Worm (Caenorhabditis elegans) whole organism, L4 larva: ENCODE results near the gene sec-16A.2.

Source experiments
- D1046.2 ChIP-seq: fragments of 200-800 bp; sonication (Bioruptor generic); IDR thresholded peaks from 2 replicates; pipeline ENCODE4 v1.3.6; 2022; ENCODE audit warnings: missing genetic modification characterization, missing compliant biosample characterization
- Y105C5A.15 ChIP-seq: fragments of 200-800 bp; sonication (Bioruptor generic); IDR thresholded peaks from 2 replicates; pipeline ENCODE4 v1.3.6; 2022; ENCODE audit warnings: missing genetic modification characterization, missing compliant biosample characterization
- Y75B8A.6 ChIP-seq: fragments of 200-800 bp; sonication (Bioruptor generic); IDR thresholded peaks from 2 replicates; pipeline ENCODE4 v1.3.6; 2022; ENCODE audit warnings: missing genetic modification reagents, missing genetic modification characterization, missing compliant biosample characterization
- ZK337.2 ChIP-seq: fragments of 200-800 bp; sonication (Bioruptor generic); IDR thresholded peaks from 2 replicates; pipeline ENCODE4 v1.3.6; 2022; ENCODE audit warnings: missing genetic modification reagents, missing genetic modification characterization, missing compliant biosample characterization
- attf-4 ChIP-seq: sonication (generic microtip); optimal IDR thresholded peaks from 3 replicates; lab custom pipeline; 2017; ENCODE audit warnings: missing biosample characterization, missing genetic modification characterization
- ceh-20 ChIP-seq: fragments of 200-800 bp; sonication (Bioruptor generic); IDR thresholded peaks from 2 replicates; pipeline ENCODE4 v1.3.6; 2022; ENCODE audit warnings: missing genetic modification reagents, missing genetic modification characterization, missing compliant biosample characterization
- ceh-32 ChIP-seq: sonication (generic microtip); optimal IDR thresholded peaks from 2 replicates; lab custom pipeline; 2016; ENCODE audit warnings: mild to moderate bottlenecking, missing genetic modification characterization, missing compliant biosample characterization; ENCODE audit not compliant: poor library complexity
- daf-12 ChIP-seq: fragments of 150-350 bp; optimal IDR thresholded peaks from 2 replicates; lab custom pipeline; 2014; ENCODE audit warnings: missing biosample characterization, missing genetic modification reagents, missing genetic modification characterization
- daf-16 ChIP-seq, 3 experiments: sonication (generic microtip); optimal IDR thresholded peaks; 2 replicates each; lab custom pipeline; 2016 to 2017; ENCODE audit warnings: missing genetic modification characterization in 3 of 3, missing genetic modification reagents in 3 of 3, mild to moderate bottlenecking in 2 of 3, missing compliant biosample characterization in 2 of 3, missing biosample characterization in 1 of 3, moderate library complexity in 1 of 3
- daf-19 ChIP-seq: fragments of 200-800 bp; sonication (Bioruptor generic); conservative IDR thresholded peaks from 2 replicates; pipeline ENCODE4 v1.3.6; 2022; ENCODE audit warnings: missing genetic modification characterization, missing compliant biosample characterization
- daf-8 ChIP-seq: fragments of 200-800 bp; sonication (Bioruptor generic); IDR thresholded peaks from 2 replicates; pipeline ENCODE4 v1.3.6; 2022; ENCODE audit warnings: missing genetic modification characterization, missing compliant biosample characterization
- duxl-1 ChIP-seq: sonication (generic microtip); optimal IDR thresholded peaks from 2 replicates; lab custom pipeline; 2016; ENCODE audit warnings: mild to moderate bottlenecking, missing genetic modification characterization, moderate library complexity, missing compliant biosample characterization; ENCODE audit not compliant: poor library complexity
- dve-1 ChIP-seq: sonication (generic microtip); optimal IDR thresholded peaks from 2 replicates; lab custom pipeline; 2017; ENCODE audit warnings: antibody characterized with exemption, mild to moderate bottlenecking, missing genetic modification characterization, missing compliant biosample characterization; ENCODE audit not compliant: insufficient read depth
- fkh-10 ChIP-seq: fragments of 150-350 bp; optimal IDR thresholded peaks from 2 replicates; lab custom pipeline; 2014; ENCODE audit warnings: missing biosample characterization, missing genetic modification reagents, missing genetic modification characterization
- fos-1 ChIP-seq: fragments of 150-350 bp; optimal IDR thresholded peaks from 2 replicates; lab custom pipeline; 2014; ENCODE audit warnings: missing biosample characterization, missing genetic modification characterization
- hif-1 ChIP-seq, 2 experiments: sonication (generic microtip); optimal IDR thresholded peaks; 2 replicates each; lab custom pipeline; 2016 to 2017; ENCODE audit warnings: missing compliant biosample characterization in 2 of 2, missing genetic modification characterization in 2 of 2, missing genetic modification reagents in 2 of 2, missing genotype in 2 of 2, mild to moderate bottlenecking in 1 of 2
- hlh-11 ChIP-seq: fragments of 200-800 bp; sonication (Bioruptor generic); optimal IDR thresholded peaks from 2 replicates; lab custom pipeline; 2018; ENCODE audit warnings: mild to moderate bottlenecking, missing genetic modification characterization, missing compliant biosample characterization
- hlh-30 ChIP-seq: sonication (generic microtip); optimal IDR thresholded peaks from 2 replicates; lab custom pipeline; 2017; ENCODE audit warnings: antibody characterized with exemption, mild to moderate bottlenecking, missing genetic modification characterization, missing compliant biosample characterization; ENCODE audit not compliant: insufficient read depth
- lin-1 ChIP-seq: fragments of 200-800 bp; sonication (Bioruptor generic); IDR thresholded peaks from 2 replicates; pipeline ENCODE4 v1.3.6; 2022; ENCODE audit warnings: missing genetic modification reagents, missing genetic modification characterization, missing compliant biosample characterization
- lin-29 ChIP-seq: fragments of 200-800 bp; sonication (Bioruptor generic); IDR thresholded peaks from 2 replicates; pipeline ENCODE4 v1.3.6; 2022; ENCODE audit warnings: missing genetic modification reagents, missing genetic modification characterization, missing compliant biosample characterization
- lin-38 ChIP-seq: fragments of 200-800 bp; sonication (Bioruptor generic); IDR thresholded peaks from 2 replicates; pipeline ENCODE4 v1.3.6; 2022; ENCODE audit warnings: missing genetic modification reagents, missing genetic modification characterization, missing compliant biosample characterization
- mdl-1 ChIP-seq, 2 experiments: fragments of 150-350 bp in 1 of 2; sonication (generic microtip) in 1 of 2; optimal IDR thresholded peaks; 2 replicates each; lab custom pipeline; 2014 to 2017; ENCODE audit warnings: missing biosample characterization in 2 of 2, missing genetic modification characterization in 2 of 2
- mdt-29 ChIP-seq: fragments of 200-800 bp; sonication (Bioruptor generic); IDR thresholded peaks from 2 replicates; pipeline ENCODE4 v1.3.6; 2022; ENCODE audit warnings: missing genetic modification reagents, missing genetic modification characterization, missing compliant biosample characterization
- nhr-42 ChIP-seq: fragments of 200-800 bp; sonication (Bioruptor generic); IDR thresholded peaks from 2 replicates; pipeline ENCODE4 v1.3.6; 2022; ENCODE audit warnings: missing genetic modification characterization, missing compliant biosample characterization
- pha-4 ChIP-seq, 2 experiments: fragments of 150-350 bp in 1 of 2; fragments of 200-800 bp in 1 of 2; sonication (Bioruptor generic) in 1 of 2; IDR thresholded peaks in 1 of 2; optimal IDR thresholded peaks in 1 of 2; 2 replicates each; pipeline versions ENCODE4 v1.3.6 to Lab custom; 2014 to 2022; ENCODE audit warnings: missing genetic modification characterization in 2 of 2, missing genetic modification reagents in 2 of 2, missing biosample characterization in 1 of 2, missing compliant biosample characterization in 1 of 2
- php-3 ChIP-seq: fragments of 200-800 bp; sonication (Bioruptor generic); IDR thresholded peaks from 2 replicates; pipeline ENCODE4 v1.3.6; 2022; ENCODE audit warnings: missing genetic modification reagents, missing genetic modification characterization, missing compliant biosample characterization
- set-16 ChIP-seq: fragments of 200-800 bp; sonication (Bioruptor generic); IDR thresholded peaks from 2 replicates; pipeline ENCODE4 v1.3.6; 2022; ENCODE audit warnings: missing genetic modification reagents, missing genetic modification characterization, missing compliant biosample characterization
- tra-1 ChIP-seq: fragments of 200-800 bp; sonication (Bioruptor generic); IDR thresholded peaks from 2 replicates; pipeline ENCODE4 v1.3.6; 2022; ENCODE audit warnings: missing genetic modification reagents, missing genetic modification characterization, missing compliant biosample characterization
- unc-62 ChIP-seq, 3 experiments: fragments of 150-350 bp in 1 of 3; sonication (generic microtip); optimal IDR thresholded peaks in 2 of 3; peaks in 1 of 3; 1 replicate in 1 of 3; 2 replicates in 2 of 3; lab custom pipeline; 2014 to 2017; ENCODE audit warnings: missing biosample characterization in 3 of 3, missing genetic modification characterization in 3 of 3, missing genetic modification reagents in 3 of 3, missing genotype in 1 of 3
- zfp-2 ChIP-seq: sonication (generic microtip); optimal IDR thresholded peaks from 2 replicates; lab custom pipeline; 2016; ENCODE audit warnings: mild to moderate bottlenecking, missing genetic modification characterization, missing compliant biosample characterization
- ztf-7 ChIP-seq: fragments of 150-350 bp; optimal IDR thresholded peaks from 2 replicates; lab custom pipeline; 2014; ENCODE audit warnings: missing biosample characterization, missing genetic modification characterization

The sec-16A.2 gene

ce11 chrX:8257687-8258086, 29.4 kb upstream of the sec-16A.2 start:
- TF ChIP-seq zfp-2 (tag; lab: Kevin White, UChicago) (no peak), lin-1 (no peak), nhr-42 (GFP tag; lab: Robert Waterston, UW) (no peak), daf-16 (GFP tag; optimal IDR thresholded peaks at IDR 0.05; lab: Kevin White, UChicago) (peak in 1 of 2 experiments; percentile 94), daf-16 (tag; optimal IDR thresholded peaks at IDR 0.05; lab: Kevin White, UChicago) (no peak), hif-1 (tag; optimal IDR thresholded peaks at IDR 0.05; lab: Kevin White, UChicago) (peak in 1 of 2 experiments; percentile 95), mdl-1 (tag; optimal IDR thresholded peaks at IDR 0.05; lab: Kevin White, UChicago) (no peak), hlh-30 (tag; lab: Kevin White, UChicago) (peak; percentile 44), pha-4 (GFP tag; IDR thresholded peaks at IDR 0.05; lab: Robert Waterston, UW) (no peak), pha-4 (tag; optimal IDR thresholded peaks at IDR 0.05; lab: Kevin White, UChicago) (no peak), Y105C5A.15 (GFP tag; lab: Robert Waterston, UW) (no peak)

DNA sequence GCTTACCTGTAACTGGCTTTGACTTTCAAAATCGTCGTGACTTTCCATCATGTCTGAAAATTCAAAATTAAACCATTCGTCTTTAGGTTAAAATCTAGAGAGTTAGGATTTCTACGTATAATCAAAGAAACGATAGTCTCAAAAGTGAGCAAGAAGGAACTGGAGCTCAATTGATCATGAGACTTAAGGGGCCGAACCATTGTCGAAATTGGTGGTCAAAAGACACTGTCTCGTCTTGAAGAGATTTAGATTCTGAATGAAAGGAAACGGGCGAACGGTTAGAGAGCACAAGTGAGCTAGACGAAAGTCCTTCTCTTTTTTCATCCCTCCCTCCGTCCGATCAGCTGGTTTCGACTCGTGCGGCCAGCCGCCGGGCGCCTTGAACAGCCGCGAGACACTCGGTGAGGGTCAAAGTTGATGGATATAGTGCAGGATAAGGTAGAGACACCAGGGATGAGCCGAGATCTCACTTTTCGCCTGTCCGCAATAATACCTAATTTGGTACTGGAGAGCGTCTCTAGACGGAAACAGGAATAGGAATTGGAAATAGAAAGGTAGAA, 25.8 kb upstream of the sec-16A.2 start, which contains the start of gene M60.7:
Gene M60.7, minus strand, starts transcription at position 51 of the 560 bp plus-strand sequence.
- TF ChIP-seq ZK337.2 (GFP tag; lab: Robert Waterston, UW) (no peak), hlh-11 (tag; lab: Kevin White, UChicago) (peak; percentile 52), attf-4 (tag; lab: Kevin White, UChicago) (no peak), fos-1 (tag; lab: Kevin White, UChicago) (no peak), unc-62 (GFP tag; optimal IDR thresholded peaks at IDR 0.05 in 1 of 2; lab: Kevin White, UChicago) (peak in 1 of 2 experiments; percentile 80), unc-62 (tag; optimal IDR thresholded peaks at IDR 0.05; lab: Kevin White, UChicago) (no peak), Y75B8A.6 (GFP tag; lab: Robert Waterston, UW) (no peak), ceh-32 (tag; lab: Kevin White, UChicago) (no peak), set-16 (GFP tag; lab: Robert Waterston, UW) (peak; percentile 61; the same call in 1 of the 2 replicates)

ce11 chrX:8262734-8263133, 24.3 kb upstream of the sec-16A.2 start:
- no peak; the same call in 1 of the 2 replicates for TF ChIP-seq set-16 (GFP tag; lab: Robert Waterston, UW)
- TF ChIP-seq daf-8 (GFP tag; lab: Robert Waterston, UW), result no peak
- TF ChIP-seq duxl-1 (tag; lab: Kevin White, UChicago), result no peak
- peak; percentile 55 for TF ChIP-seq hlh-30 (tag; lab: Kevin White, UChicago)
- TF ChIP-seq php-3 (GFP tag; lab: Robert Waterston, UW), result no peak
- TF ChIP-seq tra-1 (GFP tag; lab: Robert Waterston, UW), result no peak
- 0 out of 2 replicates have a peak, but pooled peaks have one; percentile 42 for TF ChIP-seq ceh-20 (GFP tag; lab: Robert Waterston, UW)
- TF ChIP-seq dve-1 (tag; lab: Kevin White, UChicago), result no peak
- TF ChIP-seq lin-38 (GFP tag; lab: Robert Waterston, UW), result no peak
- TF ChIP-seq mdl-1 (tag; optimal IDR thresholded peaks at IDR 0.05; lab: Kevin White, UChicago), result no peak
- TF ChIP-seq ztf-7 (tag; lab: Kevin White, UChicago), result no peak
- TF ChIP-seq mdt-29 (GFP tag; lab: Robert Waterston, UW), result no peak
- TF ChIP-seq D1046.2 (GFP tag; lab: Robert Waterston, UW), result 0 out of 2 replicates have a peak, but pooled peaks have one; percentile 55
- no peak for TF ChIP-seq daf-19 (GFP tag; lab: Robert Waterston, UW)
- TF ChIP-seq lin-29 (GFP tag; lab: Robert Waterston, UW), result no peak
- TF ChIP-seq fkh-10 (GFP tag; lab: Kevin White, UChicago), result no peak
- no peak for TF ChIP-seq ceh-32 (tag; lab: Kevin White, UChicago)
- TF ChIP-seq daf-12 (tag; lab: Kevin White, UChicago), result no peak
- TF ChIP-seq attf-4 (tag; lab: Kevin White, UChicago), result no peak
- TF ChIP-seq lin-1, result no peak
